Fruit fly (Drosophila melanogaster) whole organism, embryonic: ENCODE results near the gene HP5.

ENCODE experiments used
- Asciz ChIP-seq: fragments of 200-800 bp; sonication (Bioruptor generic); optimal IDR thresholded peaks from 2 replicates; lab custom pipeline; 2017; ENCODE audit warnings: missing biosample characterization, mild to moderate bottlenecking, missing genetic modification characterization, missing genetic modification reagents
- Blimp-1 ChIP-seq: fragments of 200-800 bp; sonication (Bioruptor generic); optimal IDR thresholded peaks from 3 replicates; lab custom pipeline; 2018; ENCODE audit warnings: missing biosample characterization, missing genetic modification characterization, mild to moderate bottlenecking, moderate library complexity, missing genetic modification reagents
- CG10209 ChIP-seq: fragments of 200-800 bp; sonication (Bioruptor generic); optimal IDR thresholded peaks from 3 replicates; lab custom pipeline; 2017; ENCODE audit warnings: missing biosample characterization, mild to moderate bottlenecking, missing genetic modification characterization, missing genetic modification reagents
- CG10431 ChIP-seq: fragments of 200-800 bp; sonication (Bioruptor generic); optimal IDR thresholded peaks from 3 replicates; lab custom pipeline; 2018; ENCODE audit warnings: missing biosample characterization, mild to moderate bottlenecking, missing genetic modification characterization
- CG10959 ChIP-seq: fragments of 200-800 bp; sonication (Bioruptor generic); IDR thresholded peaks from 2 replicates; pipeline ENCODE4 v1.3.6; 2022; ENCODE audit warnings: missing biosample characterization, missing genetic modification characterization
- CG11247 ChIP-seq: fragments of 200-800 bp; sonication (Bioruptor generic); IDR thresholded peaks from 2 replicates; pipeline ENCODE4 v1.3.6; 2022; ENCODE audit warnings: missing biosample characterization, missing genetic modification characterization
- CG11398 ChIP-seq: fragments of 200-800 bp; sonication (Bioruptor generic); optimal IDR thresholded peaks from 2 replicates; lab custom pipeline; 2016; ENCODE audit warnings: missing biosample characterization, missing genetic modification characterization
- CG12155 ChIP-seq: fragments of 200-800 bp; sonication (Bioruptor generic); optimal IDR thresholded peaks from 3 replicates; lab custom pipeline; 2016; ENCODE audit warnings: missing biosample characterization, missing genetic modification characterization
- CG1233 ChIP-seq: fragments of 200-800 bp; sonication (Bioruptor generic); optimal IDR thresholded peaks from 4 replicates; lab custom pipeline; 2018; ENCODE audit warnings: missing biosample characterization, mild to moderate bottlenecking, missing genetic modification characterization
- CG12391 ChIP-seq: fragments of 200-800 bp; sonication (Bioruptor generic); optimal IDR thresholded peaks from 3 replicates; lab custom pipeline; 2018; ENCODE audit warnings: missing biosample characterization, mild to moderate bottlenecking, missing genetic modification characterization, moderate library complexity
- CG14965 ChIP-seq: fragments of 200-800 bp; sonication (Bioruptor generic); optimal IDR thresholded peaks from 2 replicates; lab custom pipeline; 2016; ENCODE audit warnings: missing biosample characterization, missing genetic modification characterization, borderline replicate concordance
- CG15073 ChIP-seq: fragments of 200-800 bp; sonication (Bioruptor generic); optimal IDR thresholded peaks from 2 replicates; lab custom pipeline; 2016; ENCODE audit warnings: missing biosample characterization, missing genetic modification characterization
- CG16815 ChIP-seq: fragments of 200-800 bp; sonication (Bioruptor generic); optimal IDR thresholded peaks from 3 replicates; lab custom pipeline; 2017; ENCODE audit warnings: missing biosample characterization, mild to moderate bottlenecking, missing genetic modification characterization
- CG17612 ChIP-seq: fragments of 200-800 bp; sonication (Bioruptor generic); IDR thresholded peaks from 2 replicates; pipeline ENCODE4 v1.3.6; 2022; ENCODE audit warnings: missing biosample characterization, missing genetic modification characterization
- CG17829 ChIP-seq: fragments of 200-800 bp; optimal IDR thresholded peaks from 2 replicates; lab custom pipeline; 2019; ENCODE audit warnings: missing biosample characterization, mild to moderate bottlenecking, missing genetic modification characterization, moderate library complexity
- CG17912 ChIP-seq: fragments of 200-800 bp; sonication (Bioruptor generic); optimal IDR thresholded peaks from 2 replicates; lab custom pipeline; 2018; ENCODE audit warnings: missing biosample characterization, mild to moderate bottlenecking, missing genetic modification characterization
- CG2678 ChIP-seq: fragments of 200-800 bp; sonication (Bioruptor generic); optimal IDR thresholded peaks from 3 replicates; lab custom pipeline; 2019; ENCODE audit warnings: missing biosample characterization, mild to moderate bottlenecking, missing genetic modification characterization, moderate library complexity
- CG2875 ChIP-seq: fragments of 200-800 bp; sonication (Bioruptor generic); optimal IDR thresholded peaks from 2 replicates; lab custom pipeline; 2017; ENCODE audit warnings: missing biosample characterization, mild to moderate bottlenecking, missing genetic modification characterization, missing genetic modification reagents
- CG30403 ChIP-seq: fragments of 200-800 bp; sonication (Bioruptor generic); optimal IDR thresholded peaks from 3 replicates; lab custom pipeline; 2016; ENCODE audit warnings: missing biosample characterization, missing genetic modification characterization
- CG31441 ChIP-seq: fragments of 200-800 bp; sonication (Bioruptor generic); IDR thresholded peaks from 2 replicates; pipeline ENCODE4 v1.3.6; 2022; ENCODE audit warnings: missing biosample characterization, missing genetic modification characterization
- CG34422 ChIP-seq: fragments of 200-800 bp; sonication (Bioruptor generic); IDR thresholded peaks from 3 replicates; pipeline ENCODE4 v1.3.6; 2022; ENCODE audit warnings: missing biosample characterization, missing genetic modification characterization
- CG4617 ChIP-seq: fragments of 200-800 bp; sonication (Bioruptor generic); optimal IDR thresholded peaks from 3 replicates; lab custom pipeline; 2016; ENCODE audit warnings: missing biosample characterization, missing genetic modification characterization, borderline replicate concordance
- CG4707 ChIP-seq: fragments of 200-800 bp; sonication (Bioruptor generic); optimal IDR thresholded peaks from 2 replicates; lab custom pipeline; 2018; ENCODE audit warnings: missing biosample characterization, mild to moderate bottlenecking, missing genetic modification characterization, moderate library complexity
- CG4730 ChIP-seq: fragments of 200-800 bp; sonication (Bioruptor generic); IDR thresholded peaks from 2 replicates; pipeline ENCODE4 v1.3.6; 2022; ENCODE audit warnings: missing biosample characterization, missing genetic modification characterization
- CG6683 ChIP-seq: fragments of 200-800 bp; sonication (Bioruptor generic); optimal IDR thresholded peaks from 2 replicates; lab custom pipeline; 2017; ENCODE audit warnings: missing biosample characterization, mild to moderate bottlenecking, missing genetic modification characterization, missing genetic modification reagents
- CG6689 ChIP-seq: fragments of 200-800 bp; sonication (Bioruptor generic); IDR thresholded peaks from 2 replicates; pipeline ENCODE4 v1.3.6; 2022; ENCODE audit warnings: missing biosample characterization, missing genetic modification characterization
- CG7271 ChIP-seq: fragments of 200-800 bp; sonication (Bioruptor generic); optimal IDR thresholded peaks from 2 replicates; lab custom pipeline; 2018; ENCODE audit warnings: missing biosample characterization, mild to moderate bottlenecking, missing genetic modification characterization, moderate library complexity
- CG8089 ChIP-seq: fragments of 200-800 bp; sonication (Bioruptor generic); optimal IDR thresholded peaks from 3 replicates; lab custom pipeline; 2016; ENCODE audit warnings: missing biosample characterization, missing genetic modification characterization
- CG9215 ChIP-seq: fragments of 200-800 bp; sonication (Bioruptor generic); IDR thresholded peaks from 2 replicates; pipeline ENCODE4 v1.3.6; 2022; ENCODE audit warnings: missing biosample characterization, missing genetic modification characterization
- Chrac-16 ChIP-seq: fragments of 200-800 bp; sonication (Bioruptor generic); optimal IDR thresholded peaks from 3 replicates; lab custom pipeline; 2016; ENCODE audit warnings: missing biosample characterization, missing genetic modification characterization
- Dll ChIP-seq: fragments of 200-800 bp; sonication (Bioruptor generic); IDR thresholded peaks from 4 replicates; pipeline ENCODE4 v1.3.6; 2022; ENCODE audit warnings: missing biosample characterization, missing genetic modification characterization; ENCODE audit not compliant: partially characterized antibody
- Doc3 ChIP-seq: fragments of 200-800 bp; sonication (Bioruptor generic); IDR thresholded peaks from 3 replicates; pipeline ENCODE4 v1.3.6; 2022; ENCODE audit warnings: missing biosample characterization, missing genetic modification characterization; ENCODE audit not compliant: partially characterized antibody
- Drgx ChIP-seq: fragments of 200-800 bp; sonication (Bioruptor generic); IDR thresholded peaks from 2 replicates; pipeline ENCODE4 v1.3.6; 2022; ENCODE audit warnings: missing biosample characterization, missing genetic modification characterization
- Gug ChIP-seq: fragments of 200-800 bp; sonication (Bioruptor generic); IDR thresholded peaks from 4 replicates; pipeline ENCODE4 v1.3.6; 2022; ENCODE audit warnings: missing biosample characterization, missing genetic modification characterization
- MTF-1 ChIP-seq: fragments of 200-800 bp; sonication (Bioruptor generic); optimal IDR thresholded peaks from 2 replicates; lab custom pipeline; 2018; ENCODE audit warnings: missing biosample characterization, mild to moderate bottlenecking, missing genetic modification characterization, borderline replicate concordance
- Nf-YB ChIP-seq: fragments of 200-800 bp; sonication (Bioruptor generic); optimal IDR thresholded peaks from 3 replicates; lab custom pipeline; 2019; ENCODE audit warnings: missing biosample characterization, mild to moderate bottlenecking, missing genetic modification characterization, moderate library complexity
- Optix ChIP-seq: fragments of 200-800 bp; sonication (Bioruptor generic); IDR thresholded peaks from 3 replicates; pipeline ENCODE4 v1.3.6; 2022; ENCODE audit warnings: missing biosample characterization, missing genetic modification characterization
- Sin3A ChIP-seq: fragments of >200 bp; optimal IDR thresholded peaks from 2 replicates; lab custom pipeline; 2018
- al ChIP-seq: fragments of 200-800 bp; sonication (Bioruptor generic); IDR thresholded peaks from 2 replicates; pipeline ENCODE4 v1.3.6; 2022; ENCODE audit warnings: missing biosample characterization, missing genetic modification characterization
- crc ChIP-seq: fragments of 200-800 bp; sonication (Bioruptor generic); optimal IDR thresholded peaks from 2 replicates; lab custom pipeline; 2016; ENCODE audit warnings: missing biosample characterization, missing genetic modification characterization
- gce ChIP-seq: fragments of 200-800 bp; sonication (Bioruptor generic); IDR thresholded peaks from 3 replicates; pipeline ENCODE4 v1.3.6; 2022; ENCODE audit warnings: missing biosample characterization, missing genetic modification characterization
- gro ChIP-seq: fragments of 200-800 bp; sonication (Bioruptor generic); optimal IDR thresholded peaks from 2 replicates; lab custom pipeline; 2016; ENCODE audit warnings: missing biosample characterization, missing genetic modification characterization
- ind ChIP-seq: fragments of 200-800 bp; sonication (Bioruptor generic); optimal IDR thresholded peaks from 3 replicates; lab custom pipeline; 2016; ENCODE audit warnings: missing biosample characterization, missing genetic modification characterization
- jing ChIP-seq: fragments of 200-800 bp; sonication (Bioruptor generic); optimal IDR thresholded peaks from 2 replicates; lab custom pipeline; 2018; ENCODE audit warnings: missing biosample characterization, mild to moderate bottlenecking, missing genetic modification characterization
- mld ChIP-seq: fragments of 200-800 bp; sonication (Bioruptor generic); IDR thresholded peaks from 3 replicates; pipeline ENCODE4 v1.3.6; 2022; ENCODE audit warnings: missing biosample characterization, missing genetic modification characterization; ENCODE audit not compliant: partially characterized antibody
- pfk ChIP-seq: fragments of 200-800 bp; sonication (Bioruptor generic); optimal IDR thresholded peaks from 2 replicates; lab custom pipeline; 2018; ENCODE audit warnings: missing biosample characterization, mild to moderate bottlenecking, missing genetic modification characterization, moderate library complexity
- sens ChIP-seq: fragments of 200-800 bp; sonication (Bioruptor generic); peaks from one replicate; lab custom pipeline; 2016; ENCODE audit warnings: missing biosample characterization, missing genetic modification characterization
- shn ChIP-seq: fragments of 200-800 bp; sonication (Bioruptor generic); optimal IDR thresholded peaks from 3 replicates; lab custom pipeline; 2016; ENCODE audit warnings: missing biosample characterization, missing genetic modification characterization
- stwl ChIP-seq: fragments of 200-800 bp; sonication (Bioruptor generic); optimal IDR thresholded peaks from 3 replicates; lab custom pipeline; 2018; ENCODE audit warnings: missing biosample characterization, mild to moderate bottlenecking, missing genetic modification characterization, moderate library complexity
- trh ChIP-seq: fragments of 200-800 bp; sonication (Bioruptor generic); optimal IDR thresholded peaks from 2 replicates; lab custom pipeline; 2016; ENCODE audit warnings: missing biosample characterization, missing genetic modification characterization
- unpg ChIP-seq: fragments of 200-800 bp; sonication (Bioruptor generic); optimal IDR thresholded peaks from 3 replicates; lab custom pipeline; 2018; ENCODE audit warnings: missing biosample characterization, mild to moderate bottlenecking, missing genetic modification characterization, moderate library complexity

Gene HP5

DNA sequence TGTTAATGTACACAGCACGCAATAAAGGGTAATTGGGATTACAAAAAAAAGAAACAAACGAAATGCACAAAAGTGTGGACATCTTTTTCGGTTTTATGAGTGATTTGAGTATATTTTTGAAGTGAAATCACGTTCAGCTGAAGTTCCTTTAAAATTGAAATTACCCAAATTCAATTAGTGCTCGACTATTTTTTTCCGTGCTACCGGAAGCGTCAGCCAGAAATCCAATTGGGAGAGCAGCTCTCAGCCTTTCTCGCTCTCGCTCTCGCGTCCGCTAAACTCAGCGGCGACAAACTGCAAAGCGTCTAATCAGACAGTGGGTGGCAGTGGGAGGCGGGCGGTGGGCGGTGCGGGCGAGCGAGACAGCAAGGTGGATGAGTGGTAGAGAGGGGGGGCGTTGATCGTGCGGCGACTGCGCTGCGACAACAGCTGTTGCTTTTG is 31.3 kb upstream of the HP5 start (continued):
- TF ChIP-seq CG17912, result no peak
- TF ChIP-seq CG6689 (GFP tag; lab: Robert Waterston, UW), result peak; percentile 87
- TF ChIP-seq Dll, result no peak
- peak; percentile 90 for TF ChIP-seq CG10209
- TF ChIP-seq CG34422 (GFP tag; lab: Robert Waterston, UW), result peak; percentile 89
- TF ChIP-seq ind, result peak; percentile 91
- TF ChIP-seq al (GFP tag; lab: Robert Waterston, UW), result peak; percentile 86
- TF ChIP-seq CG2678 (tag; lab: Kevin White, UChicago), result peak; percentile 93
- TF ChIP-seq CG9215, result peak; percentile 79
- peak; percentile 18 for TF ChIP-seq CG7271
- no peak for TF ChIP-seq stwl
- peak; percentile 80 for TF ChIP-seq Drgx
- TF ChIP-seq CG2875 (GFP tag; lab: Kevin White, UChicago), result peak; percentile 75
- TF ChIP-seq CG17612, result peak; percentile 85
- no peak for TF ChIP-seq Sin3A (lab: Kevin White, UChicago)
- TF ChIP-seq CG4707 (GFP tag; lab: Kevin White, UChicago), result peak; percentile 56
- TF ChIP-seq mld, result no peak
- peak; percentile 90 for TF ChIP-seq CG31441 (GFP tag; lab: Robert Waterston, UW)
- TF ChIP-seq Doc3 (GFP tag; lab: Robert Waterston, UW), result no peak
- peak; percentile 74 for TF ChIP-seq CG17829
- TF ChIP-seq Gug (GFP tag; lab: Robert Waterston, UW), result peak; percentile 81
- TF ChIP-seq Nf-YB (GFP tag; lab: Kevin White, UChicago), result peak; percentile 66
- peak; percentile 85 for TF ChIP-seq Chrac-16
- peak; percentile 57 for TF ChIP-seq MTF-1 (GFP tag; lab: Kevin White, UChicago)
- peak; percentile 87 for TF ChIP-seq crc (GFP tag; lab: Kevin White, UChicago)
- TF ChIP-seq CG4617 (GFP tag; lab: Kevin White, UChicago), result peak; percentile 57
- peak; percentile 80 for TF ChIP-seq CG4730 (GFP tag; lab: Robert Waterston, UW)
- peak; percentile 82 for TF ChIP-seq Optix (GFP tag; lab: Robert Waterston, UW)
- TF ChIP-seq unpg (GFP tag; lab: Kevin White, UChicago), result peak; percentile 93
- TF ChIP-seq CG30403 (GFP tag; lab: Kevin White, UChicago), result peak; percentile 90
- TF ChIP-seq CG14965 (GFP tag; lab: Kevin White, UChicago), result peak; percentile 47
- peak; percentile 85 for TF ChIP-seq CG11398 (GFP tag; lab: Kevin White, UChicago)
- TF ChIP-seq gce (GFP tag; lab: Robert Waterston, UW), result peak; percentile 75; the same call in 1 of the 3 replicates
- no peak for TF ChIP-seq pfk
- peak; percentile 96 for TF ChIP-seq sens (GFP tag; lab: Kevin White, UChicago)
- peak; percentile 95 for TF ChIP-seq gro
- TF ChIP-seq jing (GFP tag; lab: Kevin White, UChicago), result peak; percentile 76
- TF ChIP-seq CG16815 (GFP tag; lab: Kevin White, UChicago), result peak; percentile 64
- TF ChIP-seq CG10959, result peak; percentile 53; the same call in 1 of the 2 replicates
- TF ChIP-seq CG12155 (GFP tag; lab: Kevin White, UChicago), result peak; percentile 79
- TF ChIP-seq CG15073 (GFP tag; lab: Kevin White, UChicago), result peak; percentile 27
- TF ChIP-seq trh, result peak; percentile 58
- no peak for TF ChIP-seq CG10431 (GFP tag; lab: Kevin White, UChicago)
- TF ChIP-seq CG8089 (GFP tag; lab: Kevin White, UChicago), result peak; percentile 83
- peak; percentile 86 for TF ChIP-seq shn (GFP tag; lab: Kevin White, UChicago)
- peak; percentile 83 for TF ChIP-seq CG12391 (tag; lab: Kevin White, UChicago)
- TF ChIP-seq Blimp-1 (GFP tag; lab: Kevin White, UChicago), result peak; percentile 75
- peak; percentile 88 for TF ChIP-seq CG11247 (GFP tag; lab: Robert Waterston, UW)
- peak; percentile 79 for TF ChIP-seq CG1233 (GFP tag; lab: Kevin White, UChicago)
- peak; percentile 82 for TF ChIP-seq Asciz (GFP tag; lab: Kevin White, UChicago)
- peak; percentile 79 for TF ChIP-seq CG6683 (GFP tag; lab: Kevin White, UChicago)
